Fruit fly (Drosophila melanogaster): ENCODE data around the gene Sod1.

Gene Sod1

DNA sequence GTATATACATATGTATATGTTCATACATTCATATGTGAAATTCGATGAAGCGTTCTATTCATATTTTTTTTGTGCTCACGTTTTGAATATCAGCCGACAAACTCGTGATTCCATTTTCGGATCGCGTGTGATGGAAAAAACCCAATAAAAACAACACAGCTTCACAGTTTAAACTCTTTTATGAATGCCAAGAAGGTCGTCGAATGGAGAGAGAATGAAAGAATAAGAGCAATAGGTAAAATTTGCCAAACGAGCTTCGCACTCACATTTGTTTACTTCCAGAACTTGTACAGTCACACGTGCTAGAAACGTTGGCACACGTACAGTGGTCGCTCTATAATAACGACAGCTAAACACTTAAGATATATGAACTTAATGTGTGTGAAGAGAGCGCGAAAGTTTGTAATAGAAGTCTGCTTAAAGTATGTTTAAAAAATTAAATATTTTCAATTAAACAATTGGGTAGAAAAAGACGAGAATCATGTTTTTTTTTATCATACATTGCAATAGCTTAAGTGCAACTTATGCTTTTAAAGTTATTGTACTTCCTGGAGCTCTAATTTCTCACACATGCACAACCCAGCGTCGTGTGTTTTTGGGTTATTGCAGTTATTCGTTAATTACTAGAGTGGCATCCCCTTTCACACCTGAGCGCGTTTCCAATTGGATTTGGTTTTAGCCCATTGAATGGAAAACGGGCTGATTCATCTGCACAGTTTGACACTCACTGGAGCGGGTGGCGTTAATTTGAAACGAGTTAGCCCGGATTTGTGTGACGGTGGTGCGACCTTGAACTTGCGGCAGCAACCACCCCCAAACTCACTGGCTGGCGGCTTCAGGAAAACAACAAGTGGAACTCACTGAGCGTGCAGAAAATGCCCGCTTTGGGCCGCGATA lies 12.3 kb upstream of the Sod1 start (continued):
- TF ChIP-seq CG7928 (GFP tag; optimal IDR thresholded peaks at IDR 0.05) (no peak), al (GFP tag; IDR thresholded peaks at IDR 0.05) (no peak), prd (optimal IDR thresholded peaks at IDR 0.05) (no peak), prd (GFP tag; IDR thresholded peaks at IDR 0.05) (no peak), HLHmδ (GFP tag; optimal IDR thresholded peaks at IDR 0.05) (no peak), zen2 (GFP tag; IDR thresholded peaks at IDR 0.05; ENCODE audit: partially characterized antibody) (no peak), oc (tag; optimal IDR thresholded peaks at IDR 0.05) (no peak), CG33557 (GFP tag; optimal IDR thresholded peaks at IDR 0.05) (no peak), Fer2 (tag; optimal IDR thresholded peaks at IDR 0.05) (no peak), CG8924 (tag; optimal IDR thresholded peaks at IDR 0.05) (no peak), bcd (GFP tag; optimal IDR thresholded peaks at IDR 0.05) (peak; percentile 15), gem (tag; optimal IDR thresholded peaks at IDR 0.05) (peak; percentile 43), Vsx1 (GFP tag; optimal IDR thresholded peaks at IDR 0.05) (no peak), Spps (tag; optimal IDR thresholded peaks at IDR 0.05) (no peak), rib (GFP tag; IDR thresholded peaks at IDR 0.05) (no peak), Side (GFP tag; optimal IDR thresholded peaks at IDR 0.05) (no peak), CG18764 (GFP tag; optimal IDR thresholded peaks at IDR 0.05) (no peak), CG8359 (GFP tag; optimal IDR thresholded peaks at IDR 0.05; ENCODE audit: borderline replicate concordance) (no peak), CG2129 (GFP tag; IDR thresholded peaks at IDR 0.05; ENCODE audit: partially characterized antibody) (no peak), CG9727 (GFP tag; optimal IDR thresholded peaks at IDR 0.05) (no peak), zfh2 (GFP tag; optimal IDR thresholded peaks at IDR 0.05) (peak; percentile 23), CG2875 (GFP tag; optimal IDR thresholded peaks at IDR 0.05) (no peak), CG12769 (tag; optimal IDR thresholded peaks at IDR 0.05) (no peak), CG14710 (tag; optimal IDR thresholded peaks at IDR 0.05) (no peak), CG30020 (tag; optimal IDR thresholded peaks at IDR 0.05) (no peak), nmo (GFP tag; optimal IDR thresholded peaks at IDR 0.05) (peak; percentile 19), br (optimal IDR thresholded peaks at IDR 0.05) (no peak), exex (tag; optimal IDR thresholded peaks at IDR 0.05) (no peak), CG9932 (GFP tag; IDR thresholded peaks at IDR 0.05) (0 out of 2 replicates have a peak, but pooled peaks have one; percentile 7), CG8281 (tag; optimal IDR thresholded peaks at IDR 0.05) (no peak), stc (GFP tag; IDR thresholded peaks at IDR 0.05) (no peak; the same call in 1 of the 2 replicates), Pdp1 (GFP tag; optimal IDR thresholded peaks at IDR 0.05) (no peak), Fer1 (GFP tag; optimal IDR thresholded peaks at IDR 0.05) (peak; percentile 6), CG7556 (GFP tag; optimal IDR thresholded peaks at IDR 0.05) (no peak), Ssrp (tag; optimal IDR thresholded peaks at IDR 0.05) (no peak), CG17829 (tag; optimal IDR thresholded peaks at IDR 0.05) (no peak), CG30431 (GFP tag; optimal IDR thresholded peaks at IDR 0.05) (no peak), CG18262 (tag; optimal IDR thresholded peaks at IDR 0.05) (no peak), crc (GFP tag; optimal IDR thresholded peaks at IDR 0.05) (no peak), otp (GFP tag; IDR thresholded peaks at IDR 0.05) (no peak), Dp (GFP tag; optimal IDR thresholded peaks at IDR 0.05) (no peak), psq (GFP tag; optimal IDR thresholded peaks at IDR 0.05) (no peak), CG17912 (GFP tag; optimal IDR thresholded peaks at IDR 0.05) (no peak), ci (GFP tag; IDR thresholded peaks at IDR 0.05) (no peak), phol (tag; optimal IDR thresholded peaks at IDR 0.05) (peak; percentile 19), danr (GFP tag; IDR thresholded peaks at IDR 0.05) (no peak), Stat92E (GFP tag; optimal IDR thresholded peaks at IDR 0.05) (no peak), ro (GFP tag; IDR thresholded peaks at IDR 0.05) (no peak), lmd (GFP tag; IDR thresholded peaks at IDR 0.05) (no peak)

Measured in whole organism, embryonic.